Fruit fly (Drosophila melanogaster) Kc167 (cell line): ENCODE data around the gene CG11396.

Experiments used
- Myc ChIP-seq: fragments of >200 bp; optimal IDR thresholded peaks from 2 replicates; lab custom pipeline; 2017; ENCODE audit warnings: missing external identifiers
- Sin3A ChIP-seq: fragments of >200 bp; optimal IDR thresholded peaks from 2 replicates; lab custom pipeline; 2018; ENCODE audit warnings: missing external identifiers
- insv ChIP-seq: fragments of >200 bp; optimal IDR thresholded peaks from 3 replicates; lab custom pipeline; 2018; ENCODE audit warnings: missing external identifiers
- psq ChIP-seq: fragments of >200 bp; optimal IDR thresholded peaks from 2 replicates; lab custom pipeline; 2017; ENCODE audit warnings: missing external identifiers
- ttk ChIP-seq: sonication (Bioruptor generic); optimal IDR thresholded peaks from 2 replicates; lab custom pipeline; 2017; ENCODE audit warnings: missing external identifiers

DNA sequence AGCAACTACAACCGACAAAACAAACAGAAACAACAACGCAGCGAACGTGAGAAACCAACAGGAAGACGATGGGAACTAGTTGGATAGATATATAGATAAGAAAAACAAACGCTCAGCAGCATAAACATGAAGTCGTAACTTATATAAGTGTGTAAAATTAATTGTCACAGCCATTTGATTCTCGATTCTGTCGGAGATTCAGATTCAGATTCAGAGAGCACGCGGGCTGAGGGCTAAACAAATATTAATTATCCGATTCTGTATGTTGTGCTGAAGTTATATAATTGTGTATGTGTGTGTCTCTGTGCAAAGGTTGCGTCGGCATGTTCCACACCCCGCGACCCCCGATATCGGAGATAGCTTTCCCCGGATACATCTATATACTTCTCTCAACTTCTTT is 46.2 kb upstream of the CG11396 start:
- TF ChIP-seq psq (lab: Kevin White, UChicago) (no peak), Sin3A (lab: Kevin White, UChicago) (no peak), insv (lab: Kevin White, UChicago) (no peak), Myc (lab: Kevin White, UChicago) (no peak), ttk (lab: Kevin White, UChicago) (no peak)
